Worm (Caenorhabditis elegans): ENCODE measurements around the gene T09F3.7.

- TF ChIP-seq ets-4 (GFP tag; optimal IDR thresholded peaks at IDR 0.05) (no peak), rec-8 (tag; optimal IDR thresholded peaks at IDR 0.05) (no peak), lin-26 (GFP tag; IDR thresholded peaks at IDR 0.05) (no peak), attf-6 (GFP tag; IDR thresholded peaks at IDR 0.05) (no peak), unc-62 (GFP tag; optimal IDR thresholded peaks at IDR 0.05) (no peak), sea-2 (GFP tag; IDR thresholded peaks at IDR 0.05) (no peak), T26A5.8 (tag; optimal IDR thresholded peaks at IDR 0.05) (no peak), him-1 (tag; optimal IDR thresholded peaks at IDR 0.05) (no peak), ceh-40 (GFP tag; IDR thresholded peaks at IDR 0.05) (no peak), pha-4 (tag; optimal IDR thresholded peaks at IDR 0.05) (no peak), C17E4.6 (GFP tag; IDR thresholded peaks at IDR 0.05) (no peak), nhr-120 (GFP tag; IDR thresholded peaks at IDR 0.05) (no peak)
Measured at ce11 chrII:10360487-10360886, 30.5 kb upstream of the T09F3.7 start, which contains the start of gene C07E3.4.

Measured in whole organism, young adult.